Worm (Caenorhabditis elegans) whole organism, late embryonic: ENCODE measurements around the gene pqn-51.
A peak's percentile ranks its signal among the peaks of the same experiment; 100 is the strongest.

ENCODE experiments used
- C38D4.7 ChIP-seq: fragments of 200-800 bp; sonication (Bioruptor generic); optimal IDR thresholded peaks from 2 replicates; lab custom pipeline; 2018; ENCODE audit warnings: mild to moderate bottlenecking, missing genetic modification characterization, moderate library complexity, missing compliant biosample characterization
- F13H6.1 ChIP-seq: sonication (generic microtip); optimal IDR thresholded peaks from 2 replicates; lab custom pipeline; 2016; ENCODE audit warnings: missing genetic modification characterization, missing compliant biosample characterization
- K09A11.1 ChIP-seq: sonication (generic microtip); optimal IDR thresholded peaks from 2 replicates; lab custom pipeline; 2017; ENCODE audit warnings: antibody characterized with exemption, mild to moderate bottlenecking, missing genetic modification characterization, missing compliant biosample characterization; ENCODE audit not compliant: insufficient read depth
- Y22D7AL.16 ChIP-seq: sonication (generic microtip); optimal IDR thresholded peaks from 2 replicates; lab custom pipeline; 2016; ENCODE audit warnings: missing genetic modification characterization, missing compliant biosample characterization
- ceh-14 ChIP-seq: sonication (generic microtip); optimal IDR thresholded peaks from 2 replicates; lab custom pipeline; 2016; ENCODE audit warnings: missing genotype, missing genetic modification characterization, missing compliant biosample characterization
- ceh-22 ChIP-seq: sonication (generic microtip); optimal IDR thresholded peaks from 2 replicates; lab custom pipeline; 2017; ENCODE audit warnings: missing biosample characterization, missing genetic modification characterization
- ceh-24 ChIP-seq: sonication (generic microtip); optimal IDR thresholded peaks from 2 replicates; lab custom pipeline; 2016; ENCODE audit warnings: mild to moderate bottlenecking, missing genetic modification characterization, missing compliant biosample characterization
- ceh-45 ChIP-seq: fragments of 200-800 bp; sonication (Bioruptor generic); IDR thresholded peaks from 2 replicates; pipeline ENCODE4 v1.3.6; 2022; ENCODE audit warnings: missing genetic modification reagents, missing genetic modification characterization, missing compliant biosample characterization
- ceh-6 ChIP-seq: fragments of 200-800 bp; sonication (Bioruptor generic); optimal IDR thresholded peaks from 2 replicates; lab custom pipeline; 2018; ENCODE audit warnings: mild to moderate bottlenecking, missing genetic modification characterization, missing compliant biosample characterization
- che-1 ChIP-seq: sonication (generic microtip); optimal IDR thresholded peaks from 2 replicates; lab custom pipeline; 2016; ENCODE audit warnings: mild to moderate bottlenecking, missing genetic modification characterization, missing compliant biosample characterization
- dve-1 ChIP-seq: sonication (generic microtip); optimal IDR thresholded peaks from 2 replicates; lab custom pipeline; 2017; ENCODE audit warnings: antibody characterized with exemption, mild to moderate bottlenecking, missing genetic modification characterization, missing compliant biosample characterization
- elt-2 ChIP-seq: sonication (generic microtip); optimal IDR thresholded peaks from 2 replicates; lab custom pipeline; 2016; ENCODE audit warnings: missing genetic modification reagents, missing genetic modification characterization, missing compliant biosample characterization
- elt-4 ChIP-seq: sonication (generic microtip); optimal IDR thresholded peaks from 2 replicates; lab custom pipeline; 2016; ENCODE audit warnings: missing genetic modification characterization, missing compliant biosample characterization
- eyg-1 ChIP-seq: sonication (generic microtip); optimal IDR thresholded peaks from 2 replicates; lab custom pipeline; 2016; ENCODE audit warnings: missing genotype, missing genetic modification characterization, missing compliant biosample characterization
- gmeb-2 ChIP-seq: sonication (generic microtip); optimal IDR thresholded peaks from 2 replicates; lab custom pipeline; 2016; ENCODE audit warnings: missing genetic modification characterization, inconsistent platforms, missing compliant biosample characterization
- hlh-6 ChIP-seq: sonication (generic microtip); optimal IDR thresholded peaks from 2 replicates; lab custom pipeline; 2016; ENCODE audit warnings: missing genotype, missing genetic modification characterization, missing compliant biosample characterization
- npax-4 ChIP-seq: sonication (generic microtip); optimal IDR thresholded peaks from 2 replicates; lab custom pipeline; 2016; ENCODE audit warnings: missing genetic modification characterization, missing compliant biosample characterization
- odd-2 ChIP-seq: sonication (generic microtip); optimal IDR thresholded peaks from 2 replicates; lab custom pipeline; 2017; ENCODE audit warnings: antibody characterized with exemption, mild to moderate bottlenecking, missing genetic modification characterization, missing compliant biosample characterization
- pax-1 ChIP-seq: fragments of 150-350 bp; optimal IDR thresholded peaks from 2 replicates; lab custom pipeline; 2014; ENCODE audit warnings: missing biosample characterization, missing genetic modification characterization
- pros-1 ChIP-seq: fragments of 150-350 bp; optimal IDR thresholded peaks from 2 replicates; lab custom pipeline; 2014; ENCODE audit warnings: missing biosample characterization, missing genetic modification reagents, missing genetic modification characterization
- ref-2 ChIP-seq: sonication (generic microtip); optimal IDR thresholded peaks from 2 replicates; lab custom pipeline; 2016; ENCODE audit warnings: missing genetic modification characterization, missing compliant biosample characterization
- sdc-2 ChIP-seq: sonication (generic microtip); optimal IDR thresholded peaks from 2 replicates; lab custom pipeline; 2016; ENCODE audit warnings: missing genotype, missing genetic modification characterization, missing compliant biosample characterization
- tbx-2 ChIP-seq: sonication (generic microtip); optimal IDR thresholded peaks from 2 replicates; lab custom pipeline; 2016; ENCODE audit warnings: missing genetic modification characterization, missing compliant biosample characterization
- ttx-3 ChIP-seq: sonication (generic microtip); optimal IDR thresholded peaks from 2 replicates; lab custom pipeline; 2016; ENCODE audit warnings: missing genetic modification reagents, missing genetic modification characterization, missing compliant biosample characterization
- unc-3 ChIP-seq, 2 experiments: fragments of 200-800 bp in 1 of 2; sonication (Bioruptor generic) in 1 of 2; sonication (generic microtip) in 1 of 2; conservative IDR thresholded peaks in 1 of 2; optimal IDR thresholded peaks in 1 of 2; 2 replicates each; pipeline versions ENCODE4 v1.3.6 to Lab custom; 2016 to 2022; ENCODE audit warnings: missing compliant biosample characterization in 2 of 2, missing genetic modification characterization in 2 of 2, missing genetic modification reagents in 1 of 2
- unc-55 ChIP-seq: sonication (generic microtip); optimal IDR thresholded peaks from 2 replicates; lab custom pipeline; 2017; ENCODE audit warnings: missing biosample characterization, missing genetic modification reagents, missing genetic modification characterization
- unc-86 ChIP-seq: sonication (generic microtip); optimal IDR thresholded peaks from 2 replicates; lab custom pipeline; 2016; ENCODE audit warnings: missing genetic modification characterization, missing compliant biosample characterization
- zip-5 ChIP-seq: sonication (generic microtip); optimal IDR thresholded peaks from 2 replicates; lab custom pipeline; 2016; ENCODE audit warnings: missing genetic modification characterization, missing compliant biosample characterization

Gene pqn-51

DNA sequence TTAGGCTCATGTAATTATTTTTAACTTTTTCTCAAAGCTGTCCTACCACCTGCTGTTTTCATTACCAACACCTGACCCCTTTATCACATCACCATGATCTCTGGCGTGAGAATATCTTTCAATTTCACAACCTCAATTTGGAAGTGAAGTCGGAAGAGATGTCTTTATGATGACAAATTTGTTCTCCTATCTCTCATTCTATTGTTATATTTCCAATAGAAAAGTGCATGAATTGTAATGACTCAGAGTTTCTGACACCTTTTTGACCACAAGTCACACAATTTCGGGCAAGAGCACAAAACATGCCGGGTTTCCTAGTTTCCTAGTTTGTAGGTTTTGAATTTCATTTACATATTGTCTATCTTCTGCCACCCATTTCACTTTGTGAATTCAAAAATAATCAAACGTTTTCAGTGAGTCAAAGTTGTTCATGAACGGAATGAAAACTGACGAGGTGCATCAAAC lies 30.6 kb upstream of the pqn-51 start, which contains the start of gene srr-4:
Gene srr-4 (plus strand): TSS at position 415 of the 465 bp plus-strand sequence.
- TF ChIP-seq F13H6.1 (tag; lab: Kevin White, UChicago): no peak
- no peak for TF ChIP-seq pros-1 (tag; lab: Kevin White, UChicago)
- TF ChIP-seq ceh-45 (GFP tag; lab: Robert Waterston, UW): no peak
- no peak for TF ChIP-seq ceh-22 (tag; lab: Kevin White, UChicago)

DNA sequence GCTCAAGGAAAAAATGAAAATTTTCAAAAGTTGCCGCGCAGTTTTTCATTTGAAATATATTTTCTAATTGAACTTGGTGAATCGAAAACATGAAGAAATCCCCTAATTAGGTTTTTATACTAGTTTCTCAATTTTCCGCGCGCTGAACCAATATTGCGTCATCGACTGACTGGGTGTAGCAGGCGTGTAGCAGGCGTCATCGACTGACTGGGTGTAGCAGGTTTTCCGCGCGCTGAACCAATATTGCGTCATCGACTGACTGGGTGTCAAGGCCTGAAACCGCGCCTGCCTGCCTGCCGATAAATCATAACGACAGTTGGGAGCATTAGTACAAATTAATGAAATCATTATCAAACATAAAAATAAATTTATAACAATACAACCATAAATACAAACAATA lies 26.1 kb upstream of the pqn-51 start:
- TF ChIP-seq unc-86 (tag; lab: Kevin White, UChicago): no peak
- TF ChIP-seq eyg-1 (tag; lab: Kevin White, UChicago): no peak
- TF ChIP-seq K09A11.1 (tag; lab: Kevin White, UChicago): no peak
- TF ChIP-seq C38D4.7: no peak
- TF ChIP-seq elt-2 (tag; lab: Kevin White, UChicago): peak; percentile 7
- no peak for TF ChIP-seq ceh-6 (GFP tag; lab: Kevin White, UChicago)
- TF ChIP-seq sdc-2 (tag; lab: Kevin White, UChicago): no peak
- TF ChIP-seq pros-1 (tag; lab: Kevin White, UChicago): no peak

DNA sequence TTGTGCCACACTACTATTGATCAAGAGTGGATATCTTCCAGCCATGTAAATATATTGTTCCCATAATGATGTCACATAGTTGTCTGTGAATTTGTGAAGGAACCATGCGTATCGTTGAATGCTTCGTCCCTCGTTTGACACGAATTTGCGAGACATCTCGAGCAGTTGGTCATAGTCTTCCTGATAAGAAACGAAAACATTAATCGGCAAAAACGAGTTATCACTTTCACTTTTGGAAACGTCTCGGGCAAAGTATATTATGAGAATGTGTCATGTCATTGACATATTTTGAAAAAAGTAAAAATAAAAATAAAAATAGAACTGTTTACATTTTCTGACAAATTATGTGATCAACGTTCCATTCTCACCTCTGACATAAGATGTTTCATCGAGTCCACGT lies 23.0 kb upstream of the pqn-51 start:
- TF ChIP-seq pax-1 (tag; lab: Kevin White, UChicago) (no peak), elt-2 (tag; lab: Kevin White, UChicago) (peak; percentile 18)

DNA sequence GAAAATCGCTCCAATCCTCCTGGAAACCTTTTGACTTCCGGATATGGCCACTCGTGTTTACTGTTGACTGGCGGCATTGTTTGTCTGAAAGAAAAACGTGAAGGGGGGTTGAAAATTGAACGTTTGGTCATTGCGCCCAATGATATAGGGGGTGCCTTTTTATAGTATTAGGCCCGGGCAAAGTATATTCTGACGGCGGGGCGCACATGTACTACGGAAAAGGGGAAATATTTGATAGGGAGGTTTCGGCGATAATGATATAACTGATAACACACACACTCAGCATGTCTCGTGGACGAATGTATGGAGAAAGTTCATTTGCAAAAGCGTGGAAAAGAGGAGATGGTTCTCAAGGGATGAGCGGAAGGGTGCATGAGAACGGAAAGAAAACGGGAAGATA lies 21.8 kb upstream of the pqn-51 start, which contains the start of gene cpt-4:
Gene cpt-4 (minus strand): TSS at position 84 of the 400 bp plus-strand sequence.
- TF ChIP-seq elt-2 (tag; lab: Kevin White, UChicago): peak; percentile 89
- no peak for TF ChIP-seq zip-5
- no peak for TF ChIP-seq pax-1 (tag; lab: Kevin White, UChicago)
- TF ChIP-seq unc-55 (GFP tag; lab: Kevin White, UChicago): no peak

DNA sequence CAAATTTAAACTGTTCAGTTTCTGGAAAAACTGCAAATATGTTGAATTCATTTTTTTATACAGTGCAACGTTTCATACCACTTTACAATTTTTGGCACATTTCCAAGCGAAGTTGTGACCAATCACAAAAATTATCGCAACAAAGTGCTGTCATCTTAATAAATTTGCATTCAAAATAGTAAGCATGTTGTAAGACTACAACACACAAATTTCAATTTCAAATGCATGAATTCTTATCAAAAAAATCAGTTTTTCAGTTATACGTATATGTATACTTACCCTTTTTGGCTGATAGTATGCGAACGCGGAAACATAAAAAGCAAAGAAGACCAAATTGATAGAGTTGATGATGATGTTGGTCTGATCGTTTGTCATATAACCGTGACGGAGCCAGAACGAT lies 19.2 kb upstream of the pqn-51 start:
- TF ChIP-seq che-1 (tag; lab: Kevin White, UChicago) (no peak), zip-5 (no peak), ref-2 (no peak), ceh-14 (no peak)

DNA sequence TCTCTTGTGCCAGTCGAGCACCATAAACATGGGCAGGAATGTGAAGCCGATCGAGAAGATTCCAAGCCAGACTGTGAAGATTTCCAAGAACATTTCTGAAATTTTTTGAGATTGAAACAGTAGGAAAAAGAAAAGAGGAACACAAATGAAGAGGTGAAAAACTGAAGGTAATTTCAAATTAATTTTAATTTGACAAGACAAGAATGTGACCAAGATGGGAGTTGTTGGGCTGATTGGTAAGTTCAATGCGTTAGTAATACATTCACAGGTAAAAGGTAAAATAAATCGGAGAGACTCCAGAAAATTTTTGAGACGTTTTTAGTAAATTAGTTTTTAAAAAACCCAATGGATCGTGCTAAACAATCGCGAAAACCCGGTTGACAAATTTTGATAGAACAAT lies 18.7 kb upstream of the pqn-51 start, which contains the start of gene swt-7:
Gene swt-7 (minus strand): TSS at position 101 of the 400 bp plus-strand sequence.
- no peak for TF ChIP-seq sdc-2 (tag; lab: Kevin White, UChicago)
- no peak for TF ChIP-seq npax-4 (tag; lab: Kevin White, UChicago)
- TF ChIP-seq C38D4.7: no peak
- no peak for TF ChIP-seq ttx-3 (tag; lab: Kevin White, UChicago)
- TF ChIP-seq gmeb-2 (tag; lab: Kevin White, UChicago): no peak
- TF ChIP-seq odd-2 (tag; lab: Kevin White, UChicago): no peak
- no peak for TF ChIP-seq dve-1 (tag; lab: Kevin White, UChicago)
- TF ChIP-seq elt-4 (tag; lab: Kevin White, UChicago): no peak

DNA sequence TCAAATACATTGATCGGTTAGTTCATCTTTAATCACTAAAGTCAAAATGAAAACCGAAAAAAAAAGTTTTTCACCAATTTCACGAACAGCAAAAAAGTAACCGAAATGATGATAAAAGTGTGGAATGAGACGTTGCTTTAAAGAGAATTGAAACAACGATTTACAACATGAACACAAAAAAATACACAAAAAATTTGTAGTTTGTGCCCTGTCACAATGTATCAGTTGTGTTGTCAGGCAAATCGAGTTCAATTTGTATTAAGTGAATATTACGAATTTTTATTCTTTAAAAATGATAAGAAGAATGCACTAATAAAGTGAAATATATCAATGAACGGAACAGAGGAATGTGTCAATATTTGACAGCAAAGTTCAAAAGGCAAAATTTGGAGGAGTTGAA lies 17.6 kb upstream of the pqn-51 start:
- TF ChIP-seq ref-2 (no peak), npax-4 (tag; lab: Kevin White, UChicago) (no peak), dve-1 (tag; lab: Kevin White, UChicago) (no peak), tbx-2 (tag; lab: Kevin White, UChicago) (no peak), unc-86 (tag; lab: Kevin White, UChicago) (no peak), ceh-24 (tag; lab: Kevin White, UChicago) (no peak), hlh-6 (tag; lab: Kevin White, UChicago) (no peak), ceh-6 (GFP tag; lab: Kevin White, UChicago) (no peak), Y22D7AL.16 (tag; lab: Kevin White, UChicago) (no peak), unc-3 (GFP tag; conservative IDR thresholded peaks at IDR 0.05; lab: Robert Waterston, UW) (no peak), unc-3 (tag; optimal IDR thresholded peaks at IDR 0.05; lab: Kevin White, UChicago) (no peak), ttx-3 (tag; lab: Kevin White, UChicago) (no peak)
